Fruit fly (Drosophila melanogaster) whole organism, embryonic: ENCODE data around the gene CG15764.

Source experiments
- Asciz ChIP-seq: fragments of 200-800 bp; sonication (Bioruptor generic); optimal IDR thresholded peaks from 2 replicates; lab custom pipeline; 2017; ENCODE audit warnings: missing biosample characterization, mild to moderate bottlenecking, missing genetic modification characterization, missing genetic modification reagents
- BEAF-32 ChIP-seq: fragments of 200-800 bp; sonication (Bioruptor generic); optimal IDR thresholded peaks from 3 replicates; lab custom pipeline; 2017; ENCODE audit warnings: missing biosample characterization, missing genetic modification characterization, mild to moderate bottlenecking, moderate library complexity, missing genetic modification reagents
- Bdp1 ChIP-seq: fragments of 200-800 bp; sonication (Bioruptor generic); optimal IDR thresholded peaks from 3 replicates; lab custom pipeline; 2016; ENCODE audit warnings: missing biosample characterization, missing genetic modification characterization
- CG1024 ChIP-seq: fragments of 200-800 bp; sonication (Bioruptor generic); IDR thresholded peaks from 2 replicates; pipeline ENCODE4 v1.3.6; 2022; ENCODE audit warnings: missing biosample characterization, missing genetic modification characterization
- CG11504 ChIP-seq: fragments of 200-800 bp; sonication (Bioruptor generic); optimal IDR thresholded peaks from 3 replicates; lab custom pipeline; 2019; ENCODE audit warnings: missing biosample characterization, mild to moderate bottlenecking, missing genetic modification characterization, moderate library complexity
- CG14441 ChIP-seq: fragments of 200-800 bp; sonication (Bioruptor generic); IDR thresholded peaks from 2 replicates; pipeline ENCODE4 v1.3.6; 2022; ENCODE audit warnings: missing biosample characterization, missing genetic modification characterization
- CG18764 ChIP-seq: fragments of 200-800 bp; sonication (Bioruptor generic); optimal IDR thresholded peaks from 3 replicates; lab custom pipeline; 2016; ENCODE audit warnings: missing biosample characterization, missing genetic modification characterization
- CG2120 ChIP-seq: fragments of 200-800 bp; sonication (Bioruptor generic); optimal IDR thresholded peaks from 3 replicates; lab custom pipeline; 2016; ENCODE audit warnings: missing biosample characterization, missing genetic modification characterization
- CG32532 ChIP-seq: fragments of 200-800 bp; sonication (Bioruptor generic); IDR thresholded peaks from 2 replicates; pipeline ENCODE4 v1.3.6; 2022; ENCODE audit warnings: missing biosample characterization, missing genetic modification characterization
- CG34224 ChIP-seq: fragments of 200-800 bp; sonication (Bioruptor generic); IDR thresholded peaks from 3 replicates; pipeline ENCODE4 v1.3.6; 2022; ENCODE audit warnings: missing biosample characterization, missing genetic modification characterization; ENCODE audit not compliant: partially characterized antibody
- CG43689 ChIP-seq: fragments of 200-800 bp; sonication (Bioruptor generic); IDR thresholded peaks from 2 replicates; pipeline ENCODE4 v1.3.6; 2022; ENCODE audit warnings: missing biosample characterization, missing genetic modification characterization
- CG4707 ChIP-seq: fragments of 200-800 bp; sonication (Bioruptor generic); optimal IDR thresholded peaks from 2 replicates; lab custom pipeline; 2018; ENCODE audit warnings: missing biosample characterization, mild to moderate bottlenecking, missing genetic modification characterization, moderate library complexity
- CG4820 ChIP-seq: fragments of 200-800 bp; sonication (Bioruptor generic); optimal IDR thresholded peaks from 3 replicates; lab custom pipeline; 2016; ENCODE audit warnings: missing biosample characterization, missing genetic modification characterization
- CG6254 ChIP-seq: fragments of 200-800 bp; sonication (Bioruptor generic); optimal IDR thresholded peaks from 3 replicates; lab custom pipeline; 2017; ENCODE audit warnings: mild to moderate bottlenecking, missing biosample characterization, missing genetic modification reagents, missing genetic modification characterization
- CG6854 ChIP-seq: fragments of 200-800 bp; sonication (Bioruptor generic); optimal IDR thresholded peaks from 3 replicates; lab custom pipeline; 2017; ENCODE audit warnings: missing biosample characterization, mild to moderate bottlenecking, missing genetic modification characterization
- CG7839 ChIP-seq: fragments of 200-800 bp; sonication (Bioruptor generic); optimal IDR thresholded peaks from 3 replicates; lab custom pipeline; 2018; ENCODE audit warnings: missing biosample characterization, mild to moderate bottlenecking, missing genetic modification characterization, moderate library complexity
- CG7987 ChIP-seq: fragments of 200-800 bp; sonication (Bioruptor generic); optimal IDR thresholded peaks from 2 replicates; lab custom pipeline; 2018; ENCODE audit warnings: missing biosample characterization, mild to moderate bottlenecking, missing genetic modification characterization, moderate library complexity
- CG8944 ChIP-seq: fragments of 200-800 bp; sonication (Bioruptor generic); optimal IDR thresholded peaks from 3 replicates; lab custom pipeline; 2016; ENCODE audit warnings: missing biosample characterization, missing genetic modification characterization
- CG9876 ChIP-seq: fragments of 200-800 bp; sonication (Bioruptor generic); optimal IDR thresholded peaks from 2 replicates; lab custom pipeline; 2016; ENCODE audit warnings: missing biosample characterization, missing genetic modification characterization
- CTCF ChIP-seq: fragments of 200-800 bp; sonication (Bioruptor generic); optimal IDR thresholded peaks from 2 replicates; lab custom pipeline; 2017; ENCODE audit warnings: missing biosample characterization, mild to moderate bottlenecking, missing genetic modification characterization, moderate library complexity
- Dad ChIP-seq: fragments of 200-800 bp; sonication (Bioruptor generic); optimal IDR thresholded peaks from 3 replicates; lab custom pipeline; 2016; ENCODE audit warnings: missing biosample characterization, missing genetic modification characterization
- Dref ChIP-seq: fragments of 200-800 bp; sonication (Bioruptor generic); IDR thresholded peaks from 2 replicates; pipeline ENCODE4 v1.3.6; 2022; ENCODE audit warnings: missing biosample characterization, missing genetic modification characterization
- Elba2 ChIP-seq: fragments of 200-800 bp; sonication (Bioruptor generic); optimal IDR thresholded peaks from 3 replicates; lab custom pipeline; 2016; ENCODE audit warnings: missing biosample characterization, missing genetic modification characterization
- HHEX ChIP-seq: fragments of 200-800 bp; sonication (Bioruptor generic); optimal IDR thresholded peaks from 3 replicates; lab custom pipeline; 2017; ENCODE audit warnings: missing biosample characterization, mild to moderate bottlenecking, missing genetic modification characterization, missing genetic modification reagents
- HLH3B ChIP-seq: fragments of 200-800 bp; sonication (Bioruptor generic); IDR thresholded peaks from 2 replicates; pipeline ENCODE4 v1.3.6; 2022; ENCODE audit warnings: missing biosample characterization, missing genetic modification characterization
- NK7.1 ChIP-seq: fragments of 200-800 bp; sonication (Bioruptor generic); optimal IDR thresholded peaks from 3 replicates; lab custom pipeline; 2016; ENCODE audit warnings: missing biosample characterization, missing genetic modification characterization
- Nf-YA ChIP-seq: fragments of 200-800 bp; sonication (Bioruptor generic); IDR thresholded peaks from 2 replicates; pipeline ENCODE4 v1.3.6; 2022; ENCODE audit warnings: missing biosample characterization, missing genetic modification characterization
- Nf-YB ChIP-seq: fragments of 200-800 bp; sonication (Bioruptor generic); optimal IDR thresholded peaks from 3 replicates; lab custom pipeline; 2019; ENCODE audit warnings: missing biosample characterization, mild to moderate bottlenecking, missing genetic modification characterization, moderate library complexity
- PHDP ChIP-seq: fragments of 200-800 bp; sonication (Bioruptor generic); optimal IDR thresholded peaks from 3 replicates; lab custom pipeline; 2018; ENCODE audit warnings: missing biosample characterization, mild to moderate bottlenecking, missing genetic modification characterization, moderate library complexity
- Sox102F ChIP-seq: fragments of 200-800 bp; sonication (Bioruptor generic); optimal IDR thresholded peaks from 2 replicates; lab custom pipeline; 2018; ENCODE audit warnings: missing biosample characterization, mild to moderate bottlenecking, missing genetic modification characterization, moderate library complexity
- Sry-δ ChIP-seq: fragments of 200-800 bp; sonication (Bioruptor generic); optimal IDR thresholded peaks from 2 replicates; lab custom pipeline; 2016; ENCODE audit warnings: missing biosample characterization, missing genetic modification characterization
- Ssrp ChIP-seq: fragments of 200-800 bp; sonication (Bioruptor generic); optimal IDR thresholded peaks from 2 replicates; lab custom pipeline; 2018; ENCODE audit warnings: missing biosample characterization, mild to moderate bottlenecking, missing genetic modification characterization, moderate library complexity
- TFAM ChIP-seq: fragments of 200-800 bp; sonication (Bioruptor generic); optimal IDR thresholded peaks from 2 replicates; lab custom pipeline; 2017; ENCODE audit warnings: missing biosample characterization, missing genetic modification characterization, inconsistent platforms
- dati ChIP-seq: fragments of 200-800 bp; sonication (Bioruptor generic); IDR thresholded peaks from 2 replicates; pipeline ENCODE4 v1.3.6; 2022; ENCODE audit warnings: missing biosample characterization, missing genetic modification characterization
- dm ChIP-seq: fragments of 200-800 bp; sonication (Bioruptor generic); optimal IDR thresholded peaks from 3 replicates; lab custom pipeline; 2016; ENCODE audit warnings: missing biosample characterization, missing genetic modification characterization
- esg ChIP-seq: fragments of 200-800 bp; sonication (Bioruptor generic); conservative IDR thresholded peaks from 2 replicates; pipeline ENCODE4 v1.3.6; 2022; ENCODE audit warnings: missing biosample characterization, missing genetic modification characterization
- grau ChIP-seq: fragments of 200-800 bp; optimal IDR thresholded peaks from 3 replicates; lab custom pipeline; 2019; ENCODE audit warnings: missing biosample characterization, mild to moderate bottlenecking, missing genetic modification characterization, moderate library complexity
- gro ChIP-seq: fragments of 200-800 bp; sonication (Bioruptor generic); optimal IDR thresholded peaks from 2 replicates; lab custom pipeline; 2016; ENCODE audit warnings: missing biosample characterization, missing genetic modification characterization
- jumu ChIP-seq: fragments of 200-800 bp; sonication (Bioruptor generic); optimal IDR thresholded peaks from 3 replicates; lab custom pipeline; 2016; ENCODE audit warnings: missing biosample characterization, missing genetic modification characterization
- klu ChIP-seq: fragments of 200-800 bp; sonication (Bioruptor generic); IDR thresholded peaks from 2 replicates; pipeline ENCODE4 v1.3.6; 2022; ENCODE audit warnings: missing biosample characterization, missing genetic modification characterization
- lmd ChIP-seq: fragments of 200-800 bp; sonication (Bioruptor generic); IDR thresholded peaks from 2 replicates; pipeline ENCODE4 v1.3.6; 2022; ENCODE audit warnings: missing biosample characterization, missing genetic modification characterization
- nerfin-2 ChIP-seq: fragments of 200-800 bp; sonication (Bioruptor generic); IDR thresholded peaks from 2 replicates; pipeline ENCODE4 v1.3.6; 2022; ENCODE audit warnings: missing biosample characterization, missing genetic modification characterization; ENCODE audit not compliant: partially characterized antibody
- org-1 ChIP-seq: fragments of 200-800 bp; sonication (Bioruptor generic); optimal IDR thresholded peaks from 2 replicates; lab custom pipeline; 2017; ENCODE audit warnings: missing biosample characterization, missing genetic modification characterization
- pan ChIP-seq, 4 experiments: fragments of >200 bp in 3 of 4; fragments of 200-800 bp in 1 of 4; sonication (Bioruptor generic) in 1 of 4; optimal IDR thresholded peaks in 3 of 4; IDR thresholded peaks in 1 of 4; 2 replicates each; pipeline versions ENCODE4 v1.3.6 to Lab custom; 2017 to 2022; ENCODE audit warnings: missing biosample characterization in 2 of 4, missing genetic modification characterization in 2 of 4, mixed read lengths in 1 of 4
- row ChIP-seq: fragments of 200-800 bp; sonication (Bioruptor generic); IDR thresholded peaks from 3 replicates; pipeline ENCODE4 v1.3.6; 2022; ENCODE audit warnings: missing biosample characterization, missing genetic modification characterization
- shn ChIP-seq: fragments of 200-800 bp; sonication (Bioruptor generic); optimal IDR thresholded peaks from 3 replicates; lab custom pipeline; 2016; ENCODE audit warnings: missing biosample characterization, missing genetic modification characterization
- slou ChIP-seq: fragments of 200-800 bp; sonication (Bioruptor generic); optimal IDR thresholded peaks from 3 replicates; lab custom pipeline; 2016; ENCODE audit warnings: missing biosample characterization, missing genetic modification characterization
- toy ChIP-seq: fragments of 200-800 bp; sonication (Bioruptor generic); IDR thresholded peaks from 2 replicates; pipeline ENCODE4 v1.3.6; 2022; ENCODE audit warnings: missing biosample characterization, missing genetic modification characterization
- twi ChIP-seq: fragments of 200-800 bp; optimal IDR thresholded peaks from 2 replicates; lab custom pipeline; 2019; ENCODE audit warnings: missing biosample characterization, mild to moderate bottlenecking, missing genetic modification characterization, moderate library complexity
- vnd ChIP-seq: fragments of 200-800 bp; sonication (Bioruptor generic); IDR thresholded peaks from 3 replicates; pipeline ENCODE4 v1.3.6; 2022; ENCODE audit warnings: missing biosample characterization, missing genetic modification characterization; ENCODE audit not compliant: partially characterized antibody
- zf30C ChIP-seq: fragments of 200-800 bp; sonication (Bioruptor generic); optimal IDR thresholded peaks from 3 replicates; lab custom pipeline; 2018; ENCODE audit warnings: missing biosample characterization, mild to moderate bottlenecking, missing genetic modification characterization

Gene CG15764

DNA sequence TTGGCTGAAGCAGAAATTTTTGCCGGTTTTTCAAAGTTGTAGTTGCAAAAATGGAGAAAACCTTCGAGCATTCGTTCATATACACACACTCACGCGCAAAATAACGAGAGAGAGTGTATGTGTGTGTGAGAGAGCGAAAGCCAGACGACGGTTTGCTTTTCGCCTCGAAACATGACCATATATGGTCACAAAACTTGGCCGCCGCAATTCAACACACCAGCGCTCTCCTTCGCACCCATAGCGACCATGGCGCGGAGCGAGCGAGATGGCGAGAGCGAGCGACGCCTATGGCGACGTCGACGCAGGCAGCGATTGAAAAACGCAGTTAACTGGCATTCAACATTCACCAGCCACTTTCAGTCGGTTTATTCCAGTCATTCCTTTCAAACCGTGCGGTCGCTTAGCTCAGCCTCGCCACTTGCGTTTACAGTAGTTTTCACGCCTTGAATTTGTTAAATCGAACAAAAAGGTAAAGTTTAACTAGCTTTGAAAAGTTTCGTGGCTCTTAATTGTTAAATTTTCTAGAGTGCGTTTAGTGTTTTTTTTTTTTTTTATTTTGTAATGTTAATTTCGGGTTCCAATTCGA, 32.8 kb downstream of the CG15764 start (continued):
- no peak for TF ChIP-seq CG4820 (GFP tag; lab: Kevin White, UChicago)
- no peak for TF ChIP-seq HHEX (GFP tag; lab: Kevin White, UChicago)
- TF ChIP-seq nerfin-2 (GFP tag; lab: Robert Waterston, UW), result no peak
- TF ChIP-seq CTCF (GFP tag; lab: Kevin White, UChicago), result no peak
- peak; percentile 15 for TF ChIP-seq jumu (GFP tag; lab: Kevin White, UChicago)
- TF ChIP-seq grau, result peak; percentile 8
- TF ChIP-seq dm (GFP tag; lab: Kevin White, UChicago), result no peak
- TF ChIP-seq NK7.1, result no peak
- no peak for TF ChIP-seq Dref (GFP tag; lab: Robert Waterston, UW)
- peak; percentile 44 for TF ChIP-seq zf30C (GFP tag; lab: Kevin White, UChicago)
- TF ChIP-seq Dad (GFP tag; lab: Kevin White, UChicago), result no peak
- no peak for TF ChIP-seq dati
- TF ChIP-seq lmd (GFP tag; lab: Robert Waterston, UW), result no peak; the same call in 1 of the 2 replicates
- no peak for TF ChIP-seq Elba2 (GFP tag; lab: Kevin White, UChicago)
- peak; percentile 13 for TF ChIP-seq CG6254
- TF ChIP-seq CG7987 (GFP tag; lab: Kevin White, UChicago), result no peak
- no peak for TF ChIP-seq esg (GFP tag; lab: Robert Waterston, UW)
- no peak for TF ChIP-seq CG1024 (GFP tag; lab: Robert Waterston, UW)
- peak; percentile 12 for TF ChIP-seq CG2120 (GFP tag; lab: Kevin White, UChicago)
- TF ChIP-seq pan (optimal IDR thresholded peaks at IDR 0.05; lab: Kevin White, UChicago), result no peak
- peak in 1 of 2 experiments; percentile 43 for TF ChIP-seq pan (GFP tag; optimal IDR thresholded peaks at IDR 0.05 in 1 of 2, IDR thresholded peaks at IDR 0.05 in 1 of 2)
- TF ChIP-seq PHDP (tag; lab: Kevin White, UChicago), result peak; percentile 15
- no peak for TF ChIP-seq TFAM
- TF ChIP-seq Nf-YA (GFP tag; lab: Robert Waterston, UW), result no peak
- TF ChIP-seq HLH3B (GFP tag; lab: Robert Waterston, UW), result no peak
- TF ChIP-seq Sox102F, result no peak
- peak; percentile 0 for TF ChIP-seq CG8944 (GFP tag; lab: Kevin White, UChicago)
- TF ChIP-seq gro (GFP tag; lab: Kevin White, UChicago), result peak; percentile 7
- TF ChIP-seq CG18764 (GFP tag; lab: Kevin White, UChicago), result no peak
- peak; percentile 24 for TF ChIP-seq CG11504
- peak; percentile 37; the same call in 1 of the 3 replicates for TF ChIP-seq CG34224 (GFP tag; lab: Robert Waterston, UW)
- no peak for TF ChIP-seq CG43689 (GFP tag; lab: Robert Waterston, UW)
- no peak for TF ChIP-seq twi (tag; lab: Kevin White, UChicago)
- TF ChIP-seq BEAF-32 (GFP tag; lab: Kevin White, UChicago), result no peak
- TF ChIP-seq CG14441 (GFP tag; lab: Robert Waterston, UW), result no peak
- no peak for TF ChIP-seq klu (GFP tag; lab: Robert Waterston, UW)
- TF ChIP-seq CG7839 (tag; lab: Kevin White, UChicago), result no peak
- TF ChIP-seq row (GFP tag; lab: Robert Waterston, UW), result peak; percentile 31; the same call in 1 of the 3 replicates
- TF ChIP-seq slou, result no peak
- 0 out of 2 replicates have a peak, but pooled peaks have one; percentile 18 for TF ChIP-seq CG32532 (GFP tag; lab: Robert Waterston, UW)
- no peak for TF ChIP-seq org-1
- TF ChIP-seq toy (GFP tag; lab: Robert Waterston, UW), result no peak
- TF ChIP-seq Sry-δ (GFP tag; lab: Kevin White, UChicago), result no peak
- no peak for TF ChIP-seq vnd (GFP tag; lab: Robert Waterston, UW)
- no peak for TF ChIP-seq Ssrp (tag; lab: Kevin White, UChicago)
- no peak for TF ChIP-seq Asciz (GFP tag; lab: Kevin White, UChicago)
- TF ChIP-seq Nf-YB (GFP tag; lab: Kevin White, UChicago), result peak; percentile 4
- TF ChIP-seq CG6854 (GFP tag; lab: Kevin White, UChicago), result no peak
- no peak for TF ChIP-seq CG4707
- TF ChIP-seq CG9876, result peak; percentile 29
- no peak for TF ChIP-seq shn
- TF ChIP-seq Bdp1 (GFP tag; lab: Kevin White, UChicago), result no peak
